Fruit fly (Drosophila melanogaster) whole organism, embryonic: ENCODE results near the gene Unr.

Experiments used
- Ada2b ChIP-seq: fragments of 200-800 bp; sonication (Bioruptor generic); IDR thresholded peaks from 2 replicates; pipeline ENCODE4 v1.3.6; 2022; ENCODE audit warnings: missing biosample characterization, missing genetic modification characterization
- Atf6 ChIP-seq: fragments of 200-800 bp; sonication (Bioruptor generic); IDR thresholded peaks from 2 replicates; pipeline ENCODE4 v1.3.6; 2022; ENCODE audit warnings: missing biosample characterization, missing genetic modification characterization
- CG10267 ChIP-seq: fragments of 200-800 bp; sonication (Bioruptor generic); optimal IDR thresholded peaks from 2 replicates; lab custom pipeline; 2018; ENCODE audit warnings: missing biosample characterization, mild to moderate bottlenecking, missing genetic modification characterization, moderate library complexity
- CG10543 ChIP-seq: fragments of 200-800 bp; sonication (Bioruptor generic); optimal IDR thresholded peaks from 3 replicates; lab custom pipeline; 2017; ENCODE audit warnings: missing biosample characterization, mild to moderate bottlenecking, missing genetic modification characterization, moderate library complexity
- CG10654 ChIP-seq: fragments of 200-800 bp; sonication (Bioruptor generic); optimal IDR thresholded peaks from 2 replicates; lab custom pipeline; 2016; ENCODE audit warnings: missing biosample characterization, missing genetic modification characterization
- CG11456 ChIP-seq: fragments of 200-800 bp; sonication (Bioruptor generic); IDR thresholded peaks from 3 replicates; pipeline ENCODE4 v1.3.6; 2022; ENCODE audit warnings: missing biosample characterization, missing genetic modification characterization
- CG11560 ChIP-seq: fragments of 200-800 bp; sonication (Bioruptor generic); IDR thresholded peaks from 3 replicates; pipeline ENCODE4 v1.3.6; 2022; ENCODE audit warnings: missing biosample characterization, missing genetic modification characterization
- CG1602 ChIP-seq: fragments of 200-800 bp; sonication (Bioruptor generic); optimal IDR thresholded peaks from 3 replicates; lab custom pipeline; 2016; ENCODE audit warnings: missing biosample characterization, missing genetic modification characterization
- CG16813 ChIP-seq: fragments of 200-800 bp; sonication (Bioruptor generic); IDR thresholded peaks from 3 replicates; pipeline ENCODE4 v1.3.6; 2022; ENCODE audit warnings: missing biosample characterization, missing genetic modification characterization; ENCODE audit not compliant: partially characterized antibody
- CG17361 ChIP-seq: fragments of 200-800 bp; sonication (Bioruptor generic); IDR thresholded peaks from 3 replicates; pipeline ENCODE4 v1.3.6; 2022; ENCODE audit warnings: missing biosample characterization, missing genetic modification characterization
- CG17802 ChIP-seq: fragments of 200-800 bp; sonication (Bioruptor generic); optimal IDR thresholded peaks from 2 replicates; lab custom pipeline; 2018; ENCODE audit warnings: missing biosample characterization, mild to moderate bottlenecking, missing genetic modification characterization, moderate library complexity
- CG1792 ChIP-seq: fragments of 200-800 bp; sonication (Bioruptor generic); optimal IDR thresholded peaks from 2 replicates; lab custom pipeline; 2016; ENCODE audit warnings: missing biosample characterization, missing genetic modification characterization
- CG2116 ChIP-seq: fragments of 200-800 bp; sonication (Bioruptor generic); optimal IDR thresholded peaks from 3 replicates; lab custom pipeline; 2018; ENCODE audit warnings: missing biosample characterization, mild to moderate bottlenecking, missing genetic modification characterization
- CG2202 ChIP-seq: fragments of 200-800 bp; sonication (Bioruptor generic); optimal IDR thresholded peaks from 2 replicates; lab custom pipeline; 2018; ENCODE audit warnings: missing biosample characterization, mild to moderate bottlenecking, missing genetic modification characterization
- CG2889 ChIP-seq: fragments of 200-800 bp; sonication (Bioruptor generic); IDR thresholded peaks from 3 replicates; pipeline ENCODE4 v1.3.6; 2022; ENCODE audit warnings: missing biosample characterization, missing genetic modification characterization
- CG31365 ChIP-seq: fragments of 200-800 bp; sonication (Bioruptor generic); optimal IDR thresholded peaks from 2 replicates; lab custom pipeline; 2018; ENCODE audit warnings: missing biosample characterization, mild to moderate bottlenecking, missing genetic modification characterization
- CG31441 ChIP-seq: fragments of 200-800 bp; sonication (Bioruptor generic); IDR thresholded peaks from 2 replicates; pipeline ENCODE4 v1.3.6; 2022; ENCODE audit warnings: missing biosample characterization, missing genetic modification characterization
- CG4404 ChIP-seq: fragments of 200-800 bp; sonication (Bioruptor generic); IDR thresholded peaks from 2 replicates; pipeline ENCODE4 v1.3.6; 2022; ENCODE audit warnings: missing biosample characterization, missing genetic modification characterization
- CG4424 ChIP-seq: fragments of 200-800 bp; sonication (Bioruptor generic); optimal IDR thresholded peaks from 3 replicates; lab custom pipeline; 2016; ENCODE audit warnings: missing biosample characterization, missing genetic modification characterization
- CG6175 ChIP-seq: fragments of 200-800 bp; sonication (Bioruptor generic); IDR thresholded peaks from 3 replicates; pipeline ENCODE4 v1.3.6; 2022; ENCODE audit warnings: missing biosample characterization, missing genetic modification characterization
- CG7963 ChIP-seq: fragments of 200-800 bp; sonication (Bioruptor generic); IDR thresholded peaks from 3 replicates; pipeline ENCODE4 v1.3.6; 2022; ENCODE audit warnings: missing biosample characterization, missing genetic modification characterization; ENCODE audit not compliant: partially characterized antibody
- CG9797 ChIP-seq: fragments of 200-800 bp; sonication (Bioruptor generic); optimal IDR thresholded peaks from 3 replicates; lab custom pipeline; 2018; ENCODE audit warnings: missing biosample characterization, mild to moderate bottlenecking, missing genetic modification characterization
- Dip2 ChIP-seq: fragments of 200-800 bp; sonication (Bioruptor generic); IDR thresholded peaks from 2 replicates; pipeline ENCODE4 v1.3.6; 2022; ENCODE audit warnings: missing biosample characterization, missing genetic modification characterization
- MESR4 ChIP-seq: fragments of 200-800 bp; sonication (Bioruptor generic); optimal IDR thresholded peaks from 2 replicates; lab custom pipeline; 2018; ENCODE audit warnings: missing biosample characterization, mild to moderate bottlenecking, missing genetic modification characterization, moderate library complexity
- NC2β ChIP-seq: fragments of 200-800 bp; sonication (Bioruptor generic); optimal IDR thresholded peaks from 2 replicates; lab custom pipeline; 2016; ENCODE audit warnings: missing biosample characterization, missing genetic modification characterization
- NK7.1 ChIP-seq: fragments of 200-800 bp; sonication (Bioruptor generic); optimal IDR thresholded peaks from 3 replicates; lab custom pipeline; 2016; ENCODE audit warnings: missing biosample characterization, missing genetic modification characterization
- Nf-YC ChIP-seq: fragments of 200-800 bp; optimal IDR thresholded peaks from 3 replicates; lab custom pipeline; 2019; ENCODE audit warnings: missing biosample characterization, mild to moderate bottlenecking, missing genetic modification characterization, moderate library complexity
- Side ChIP-seq: fragments of 200-800 bp; sonication (Bioruptor generic); optimal IDR thresholded peaks from 2 replicates; lab custom pipeline; 2016; ENCODE audit warnings: missing biosample characterization, missing genetic modification characterization
- YL-1 ChIP-seq: fragments of 200-800 bp; sonication (Bioruptor generic); optimal IDR thresholded peaks from 3 replicates; lab custom pipeline; 2017; ENCODE audit warnings: missing biosample characterization, mild to moderate bottlenecking, missing genetic modification characterization
- cg ChIP-seq: fragments of 200-800 bp; sonication (Bioruptor generic); optimal IDR thresholded peaks from 3 replicates; lab custom pipeline; 2019; ENCODE audit warnings: missing biosample characterization, mild to moderate bottlenecking, missing genetic modification characterization, moderate library complexity
- chif ChIP-seq, 2 experiments: fragments of 200-800 bp; sonication (Bioruptor generic); optimal IDR thresholded peaks; 3 replicates each; lab custom pipeline; 2016; ENCODE audit warnings: missing biosample characterization in 2 of 2, missing genetic modification characterization in 2 of 2
- chm ChIP-seq: fragments of 200-800 bp; sonication (Bioruptor generic); IDR thresholded peaks from 2 replicates; pipeline ENCODE4 v1.3.6; 2022; ENCODE audit warnings: missing biosample characterization, missing genetic modification characterization
- crp ChIP-seq, 2 experiments: fragments of 200-800 bp; sonication (Bioruptor generic); optimal IDR thresholded peaks; 2 replicates in 1 of 2; 3 replicates in 1 of 2; lab custom pipeline; 2017; ENCODE audit warnings: missing biosample characterization in 2 of 2, missing genetic modification characterization in 2 of 2, mild to moderate bottlenecking in 1 of 2, moderate library complexity in 1 of 2
- grn ChIP-seq: fragments of 200-800 bp; sonication (Bioruptor generic); optimal IDR thresholded peaks from 3 replicates; lab custom pipeline; 2017; ENCODE audit warnings: missing biosample characterization, missing genetic modification characterization
- hkb ChIP-seq, 2 experiments: fragments of 200-800 bp in 1 of 2; fragments of >200 bp in 1 of 2; sonication (Bioruptor generic) in 1 of 2; IDR thresholded peaks in 1 of 2; optimal IDR thresholded peaks in 1 of 2; 2 replicates each; pipeline versions ENCODE4 v1.3.6 to Lab custom; 2017 to 2022; ENCODE audit warnings: missing biosample characterization in 1 of 2, missing genetic modification characterization in 1 of 2
- insv ChIP-seq, 2 experiments: fragments of 200-800 bp; sonication (Bioruptor generic); optimal IDR thresholded peaks; 3 replicates each; lab custom pipeline; 2016 to 2018; ENCODE audit warnings: missing biosample characterization in 2 of 2, missing genetic modification characterization in 2 of 2
- kah ChIP-seq: fragments of 200-800 bp; sonication (Bioruptor generic); optimal IDR thresholded peaks from 2 replicates; lab custom pipeline; 2018; ENCODE audit warnings: missing biosample characterization, mild to moderate bottlenecking, missing genetic modification characterization
- nerfin-1 ChIP-seq: fragments of 200-800 bp; sonication (Bioruptor generic); optimal IDR thresholded peaks from 3 replicates; lab custom pipeline; 2019; ENCODE audit warnings: missing biosample characterization, mild to moderate bottlenecking, missing genetic modification characterization, moderate library complexity
- odd ChIP-seq: fragments of 200-800 bp; sonication (Bioruptor generic); optimal IDR thresholded peaks from 2 replicates; lab custom pipeline; 2017; ENCODE audit warnings: missing biosample characterization, mild to moderate bottlenecking, missing genetic modification characterization
- pan ChIP-seq, 4 experiments: fragments of >200 bp in 3 of 4; fragments of 200-800 bp in 1 of 4; sonication (Bioruptor generic) in 1 of 4; optimal IDR thresholded peaks in 3 of 4; IDR thresholded peaks in 1 of 4; 2 replicates each; pipeline versions ENCODE4 v1.3.6 to Lab custom; 2017 to 2022; ENCODE audit warnings: missing biosample characterization in 2 of 4, missing genetic modification characterization in 2 of 4, mixed read lengths in 1 of 4
- slp2 ChIP-seq: fragments of 200-800 bp; sonication (Bioruptor generic); optimal IDR thresholded peaks from 2 replicates; lab custom pipeline; 2016; ENCODE audit warnings: missing biosample characterization, missing genetic modification characterization
- tna ChIP-seq: fragments of 200-800 bp; sonication (Bioruptor generic); IDR thresholded peaks from 2 replicates; pipeline ENCODE4 v1.3.6; 2022; ENCODE audit warnings: missing biosample characterization, missing genetic modification characterization; ENCODE audit not compliant: partially characterized antibody
- twi ChIP-seq: fragments of 200-800 bp; optimal IDR thresholded peaks from 2 replicates; lab custom pipeline; 2019; ENCODE audit warnings: missing biosample characterization, mild to moderate bottlenecking, missing genetic modification characterization, moderate library complexity
- vnd ChIP-seq: fragments of 200-800 bp; sonication (Bioruptor generic); IDR thresholded peaks from 3 replicates; pipeline ENCODE4 v1.3.6; 2022; ENCODE audit warnings: missing biosample characterization, missing genetic modification characterization; ENCODE audit not compliant: partially characterized antibody
- zen2 ChIP-seq: fragments of 200-800 bp; sonication (Bioruptor generic); IDR thresholded peaks from 3 replicates; pipeline ENCODE4 v1.3.6; 2022; ENCODE audit warnings: missing biosample characterization, missing genetic modification characterization; ENCODE audit not compliant: partially characterized antibody

The Unr gene

dm6 chr3L:8398763-8399445, 43.3 kb downstream of the Unr start (continued):
- TF ChIP-seq CG1792 (GFP tag; lab: Kevin White, UChicago) (no peak), CG31441 (no peak), Dip2 (no peak), CG10654 (GFP tag; lab: Kevin White, UChicago) (peak; percentile 22), CG16813 (GFP tag; lab: Robert Waterston, UW) (no peak), CG10543 (GFP tag; lab: Kevin White, UChicago) (no peak)

- TF ChIP-seq Atf6 (GFP tag; lab: Robert Waterston, UW) (no peak), YL-1 (GFP tag; lab: Kevin White, UChicago) (no peak), nerfin-1 (tag; lab: Kevin White, UChicago) (peak; percentile 40), cg (GFP tag; lab: Kevin White, UChicago) (peak; percentile 65), twi (peak; percentile 36)
Measured at dm6 chr3L:8396187-8396586, 46.0 kb downstream of the Unr start.

dm6 chr3L:8395630-8396168, 46.5 kb downstream of the Unr start, which contains the start of gene CG7120:
CG7120 (plus strand) TSS chr3L:8396000.
- TF ChIP-seq Ada2b (GFP tag; lab: Robert Waterston, UW) (no peak), CG6175 (GFP tag; lab: Robert Waterston, UW) (no peak), CG2202 (tag; lab: Kevin White, UChicago) (peak; percentile 41), NC2β (GFP tag; lab: Kevin White, UChicago) (peak; percentile 28), CG1602 (GFP tag; lab: Kevin White, UChicago) (peak; percentile 39), tna (GFP tag; lab: Robert Waterston, UW) (no peak; the same call in 1 of the 2 replicates), hkb (optimal IDR thresholded peaks at IDR 0.05; lab: Kevin White, UChicago) (no peak), hkb (GFP tag; IDR thresholded peaks at IDR 0.05; lab: Robert Waterston, UW) (peak; percentile 43; the same call in 1 of the 2 replicates), CG9797 (GFP tag; lab: Kevin White, UChicago) (no peak), NK7.1 (GFP tag; lab: Kevin White, UChicago) (peak; percentile 31), CG2116 (GFP tag; lab: Kevin White, UChicago) (peak; percentile 5), CG17802 (tag; lab: Kevin White, UChicago) (no peak), CG4404 (GFP tag; lab: Robert Waterston, UW) (no peak), Side (GFP tag; lab: Kevin White, UChicago) (no peak), CG31365 (tag; lab: Kevin White, UChicago) (no peak), insv (GFP tag; optimal IDR thresholded peaks at IDR 0.05; lab: Kevin White, UChicago) (no peak), MESR4 (peak; percentile 17), crp (GFP tag; optimal IDR thresholded peaks at IDR 0.05; lab: Kevin White, UChicago) (no peak), Nf-YC (no peak), vnd (GFP tag; lab: Robert Waterston, UW) (no peak), kah (GFP tag; lab: Kevin White, UChicago) (no peak), zen2 (GFP tag; lab: Robert Waterston, UW) (no peak), pan (optimal IDR thresholded peaks at IDR 0.05; lab: Kevin White, UChicago) (no peak), pan (GFP tag; optimal IDR thresholded peaks at IDR 0.05 in 1 of 2, IDR thresholded peaks at IDR 0.05 in 1 of 2) (no peak), CG7963 (GFP tag; lab: Robert Waterston, UW) (no peak), CG17361 (GFP tag; lab: Robert Waterston, UW) (peak; percentile 76), odd (GFP tag; lab: Kevin White, UChicago) (peak; percentile 55), CG10267 (tag; lab: Kevin White, UChicago) (peak; percentile 5), grn (no peak), slp2 (GFP tag; lab: Kevin White, UChicago) (peak; percentile 54), CG4424 (GFP tag; lab: Kevin White, UChicago) (peak; percentile 55), CG2889 (no peak), chm (peak; percentile 47; the same call in 1 of the 2 replicates), chif (GFP tag; optimal IDR thresholded peaks at IDR 0.05; lab: Kevin White, UChicago) (peak; percentile 20 to 66), CG11560 (tag; lab: Robert Waterston, UW) (no peak), CG11456 (GFP tag; lab: Robert Waterston, UW) (no peak)
